Fruit fly (Drosophila melanogaster): Measurements from ENCODE around the gene Sema5c.

- TF ChIP-seq CG4496 (GFP tag; IDR thresholded peaks at IDR 0.05) (no peak), Pif1B (GFP tag; optimal IDR thresholded peaks at IDR 0.05) (no peak), Ets98B (GFP tag; IDR thresholded peaks at IDR 0.05) (no peak), CG8159 (tag; optimal IDR thresholded peaks at IDR 0.05) (no peak), CG32121 (GFP tag; IDR thresholded peaks at IDR 0.05) (no peak), CG8301 (tag; optimal IDR thresholded peaks at IDR 0.05) (no peak), CG13204 (GFP tag; optimal IDR thresholded peaks at IDR 0.05) (no peak), Snoo (tag; optimal IDR thresholded peaks at IDR 0.05) (no peak), rn (GFP tag; IDR thresholded peaks at IDR 0.05) (no peak), D1 (tag; optimal IDR thresholded peaks at IDR 0.05) (no peak), CG17806 (tag; optimal IDR thresholded peaks at IDR 0.05) (no peak), CG34367 (tag; optimal IDR thresholded peaks at IDR 0.05) (no peak), CG10348 (GFP tag; IDR thresholded peaks at IDR 0.05) (no peak)
Observed at dm6 chr3L:12044279-12044678, 37.4 kb downstream of the Sema5c start, which contains the start of gene CG43638.
